Fruit fly (Drosophila melanogaster) whole organism: ENCODE results near the gene RpS10a.

Source experiments
- CG8478 ChIP-seq: fragments of >200 bp; optimal IDR thresholded peaks from 2 replicates; lab custom pipeline; 2018; ENCODE audit warnings: inconsistent platforms
- Dll ChIP-seq: fragments of >200 bp; optimal IDR thresholded peaks from 2 replicates; lab custom pipeline; 2017
- pan ChIP-seq: fragments of >200 bp; optimal IDR thresholded peaks from 2 replicates; lab custom pipeline; 2017
- psq ChIP-seq: fragments of >200 bp; optimal IDR thresholded peaks from 2 replicates; lab custom pipeline; 2017
- usp ChIP-seq: fragments of >200 bp; optimal IDR thresholded peaks from 2 replicates; lab custom pipeline; 2017; ENCODE audit warnings: missing biosample characterization, missing genetic modification characterization, mixed read lengths

dm6 chr3R:27685539-27686012 lies 33.0 kb downstream of the RpS10a start, which contains the start of gene CG12880:
- TF ChIP-seq CG8478 (no peak), usp (GFP tag; lab: Kevin White, UChicago) (no peak), psq (lab: Kevin White, UChicago) (no peak), Dll (lab: Kevin White, UChicago) (no peak), pan (lab: Kevin White, UChicago) (no peak)
